Worm (Caenorhabditis elegans): ENCODE results near the gene mdt-15.

DNA sequence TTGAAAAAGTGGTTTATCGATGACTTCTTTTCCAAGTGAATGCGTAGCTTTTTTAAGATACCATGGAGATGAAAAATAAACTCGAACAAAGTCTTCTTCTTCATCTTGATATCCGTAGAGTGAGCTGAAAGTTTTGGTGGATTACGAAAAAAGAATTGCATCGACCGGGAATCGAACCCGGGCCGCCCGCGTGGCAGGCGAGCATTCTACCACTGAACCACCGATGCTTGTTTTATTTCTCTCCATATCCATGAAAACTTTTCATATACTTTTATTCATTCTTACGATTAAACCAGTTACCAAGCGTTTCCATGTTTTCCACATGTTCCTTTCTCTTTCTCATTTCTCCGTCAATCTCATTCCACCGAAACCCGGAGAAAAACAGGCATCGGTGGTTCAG, 51.5 kb downstream of the mdt-15 start:
- TF ChIP-seq ama-1 (optimal IDR thresholded peaks at IDR 0.05) (no peak), tra-1 (GFP tag; IDR thresholded peaks at IDR 0.05) (no peak), mdl-1 (tag; optimal IDR thresholded peaks at IDR 0.05) (no peak), nhr-77 (tag; optimal IDR thresholded peaks at IDR 0.05) (no peak), egl-27 (tag; optimal IDR thresholded peaks at IDR 0.05) (no peak), sdz-12 (GFP tag; optimal IDR thresholded peaks at IDR 0.05) (no peak), saeg-2 (GFP tag; IDR thresholded peaks at IDR 0.05) (no peak), dve-1 (tag; optimal IDR thresholded peaks at IDR 0.05; ENCODE audit: insufficient read depth) (no peak), lin-15B (tag; optimal IDR thresholded peaks at IDR 0.05) (no peak)

All from whole organism, L4 larva.